Worm (Caenorhabditis elegans) whole organism, early embryonic: ENCODE data around the gene sas-7.

Experiments
- ama-1 ChIP-seq: fragments of 150-350 bp; optimal IDR thresholded peaks from 2 replicates; lab custom pipeline; 2014
- ceh-13 ChIP-seq: fragments of 200-800 bp; sonication (Bioruptor generic); optimal IDR thresholded peaks from 2 replicates; lab custom pipeline; 2018; ENCODE audit warnings: mild to moderate bottlenecking, missing genetic modification characterization, missing compliant biosample characterization
- ets-7 ChIP-seq: sonication (generic microtip); optimal IDR thresholded peaks from 2 replicates; lab custom pipeline; 2016; ENCODE audit warnings: missing genotype, missing genetic modification characterization, missing compliant biosample characterization
- flt-1 ChIP-seq: fragments of 200-800 bp; sonication (Bioruptor generic); IDR thresholded peaks from 2 replicates; pipeline ENCODE4 v1.3.6; 2022; ENCODE audit warnings: missing genetic modification characterization, missing compliant biosample characterization
- hmbx-1 ChIP-seq: sonication (generic microtip); optimal IDR thresholded peaks from 2 replicates; lab custom pipeline; 2016; ENCODE audit warnings: mild to moderate bottlenecking, missing genetic modification characterization, missing compliant biosample characterization
- hmg-4 ChIP-seq: fragments of 200-800 bp; sonication (Bioruptor generic); optimal IDR thresholded peaks from 2 replicates; lab custom pipeline; 2018; ENCODE audit warnings: mild to moderate bottlenecking, missing genetic modification characterization, missing compliant biosample characterization
- hnd-1 ChIP-seq: sonication (generic microtip); optimal IDR thresholded peaks from 2 replicates; lab custom pipeline; 2016; ENCODE audit warnings: missing genetic modification characterization, missing compliant biosample characterization
- pes-1 ChIP-seq: fragments of 200-800 bp; sonication (Bioruptor generic); IDR thresholded peaks from 2 replicates; pipeline ENCODE4 v1.3.6; 2022; ENCODE audit warnings: missing genetic modification reagents, missing genetic modification characterization, missing compliant biosample characterization
- scrt-1 ChIP-seq: fragments of 200-800 bp; sonication (Bioruptor generic); IDR thresholded peaks from 2 replicates; pipeline ENCODE4 v1.3.6; 2022; ENCODE audit warnings: missing genetic modification characterization, missing compliant biosample characterization
- tra-4 ChIP-seq: sonication (generic microtip); optimal IDR thresholded peaks from 2 replicates; lab custom pipeline; 2017; ENCODE audit warnings: missing genetic modification characterization, missing compliant biosample characterization

DNA sequence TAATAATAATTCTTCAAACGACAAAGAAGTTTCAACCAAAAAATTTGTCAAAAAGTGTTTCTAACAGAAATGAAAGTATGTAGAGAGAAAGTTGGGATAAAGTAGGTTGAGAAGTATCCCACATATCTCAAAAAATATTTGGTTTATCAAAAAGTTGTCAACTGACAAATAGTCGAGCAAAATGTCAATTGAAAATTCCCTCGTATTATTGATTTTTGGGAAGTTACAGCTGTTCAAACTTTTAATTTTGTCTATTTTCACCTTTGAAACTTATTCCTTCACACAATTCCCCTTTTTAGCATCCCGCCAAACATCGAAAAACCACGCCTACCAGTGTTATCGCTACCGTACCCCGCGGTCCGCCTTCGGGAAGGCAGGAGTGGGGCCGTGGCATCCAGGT, 26.2 kb downstream of the sas-7 start, which contains the start of gene tbx-8:
- TF ChIP-seq hnd-1 (tag; lab: Kevin White, UChicago) (no peak), ets-7 (tag; lab: Kevin White, UChicago) (no peak), ama-1 (lab: Kevin White, UChicago) (no peak), scrt-1 (GFP tag; lab: Robert Waterston, UW) (no peak), ceh-13 (no peak), hmg-4 (GFP tag; lab: Kevin White, UChicago) (no peak), hmbx-1 (no peak), flt-1 (GFP tag; lab: Robert Waterston, UW) (no peak), pes-1 (GFP tag; lab: Robert Waterston, UW) (no peak), tra-4 (tag; lab: Kevin White, UChicago) (no peak)
